Worm (Caenorhabditis elegans): ENCODE results near the gene R148.7.

Gene R148.7

DNA sequence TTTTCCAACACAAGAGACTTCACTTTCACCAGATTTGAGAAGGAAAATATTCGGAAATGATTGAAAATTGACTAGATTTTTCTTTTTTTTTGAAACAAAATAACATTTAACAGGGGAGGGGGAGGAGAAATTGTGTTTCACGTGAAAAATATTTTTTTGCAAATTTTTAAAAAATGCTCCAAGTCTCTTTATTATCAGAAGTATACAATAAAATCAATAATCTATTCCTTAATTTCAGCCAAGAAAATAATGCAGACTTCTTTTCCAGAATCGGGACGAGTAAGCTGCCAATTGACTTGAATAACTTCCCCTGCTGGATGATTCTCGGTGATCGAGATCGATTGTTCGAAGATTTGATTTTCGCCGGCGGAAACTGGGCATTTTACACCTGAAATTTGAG lies at the start of gene R148.7:
TSS of gene R148.7 (minus strand) at position 101 of the 400 bp plus-strand sequence.
- no peak for TF ChIP-seq fos-1 (tag; optimal IDR thresholded peaks at IDR 0.05)
- no peak for TF ChIP-seq pqm-1 (tag; optimal IDR thresholded peaks at IDR 0.05)
- TF ChIP-seq egl-27 (tag; optimal IDR thresholded peaks at IDR 0.05), result no peak
- no peak for TF ChIP-seq nhr-23 (tag; optimal IDR thresholded peaks at IDR 0.05)
- TF ChIP-seq tbx-2 (tag; optimal IDR thresholded peaks at IDR 0.05), result no peak
- no peak for TF ChIP-seq ama-1 (optimal IDR thresholded peaks at IDR 0.05)
- TF ChIP-seq elt-2 (tag; optimal IDR thresholded peaks at IDR 0.05), result no peak
- no peak for TF ChIP-seq egl-5 (tag; optimal IDR thresholded peaks at IDR 0.05)
- no peak for TF ChIP-seq ztf-11 (tag; optimal IDR thresholded peaks at IDR 0.05)
- TF ChIP-seq unc-62 (GFP tag; optimal IDR thresholded peaks at IDR 0.05), result no peak
- no peak for TF ChIP-seq hmg-11 (tag; optimal IDR thresholded peaks at IDR 0.05)
- TF ChIP-seq nhr-76 (tag; optimal IDR thresholded peaks at IDR 0.05), result no peak
- no peak for TF ChIP-seq lin-39 (tag; optimal IDR thresholded peaks at IDR 0.05)
- no peak for TF ChIP-seq ZK546.5 (tag; optimal IDR thresholded peaks at IDR 0.05)

DNA sequence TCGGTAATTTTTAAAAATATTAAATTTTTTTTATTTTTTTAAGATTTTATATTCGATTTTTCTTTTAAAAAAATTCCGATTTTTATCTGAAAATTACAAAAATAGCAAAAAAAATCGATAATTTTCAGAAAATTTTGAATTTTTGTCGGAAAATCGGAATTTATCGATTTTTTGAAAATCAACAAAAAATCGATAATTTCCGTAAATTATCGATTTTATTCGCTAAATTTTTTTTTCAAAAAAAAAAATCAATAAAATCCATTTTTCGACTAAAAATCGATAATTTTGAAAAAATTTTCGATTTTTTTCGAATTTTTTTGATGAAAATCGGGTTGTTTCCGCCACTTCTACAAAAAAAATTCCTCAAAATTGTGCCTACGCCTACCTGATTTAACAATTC lies 44.2 kb upstream of the R148.7 start:
- TF ChIP-seq nhr-28 (tag; optimal IDR thresholded peaks at IDR 0.05) (no peak), mml-1 (tag; optimal IDR thresholded peaks at IDR 0.05) (no peak), ceh-28 (tag; optimal IDR thresholded peaks at IDR 0.05) (peak; percentile 95)

DNA sequence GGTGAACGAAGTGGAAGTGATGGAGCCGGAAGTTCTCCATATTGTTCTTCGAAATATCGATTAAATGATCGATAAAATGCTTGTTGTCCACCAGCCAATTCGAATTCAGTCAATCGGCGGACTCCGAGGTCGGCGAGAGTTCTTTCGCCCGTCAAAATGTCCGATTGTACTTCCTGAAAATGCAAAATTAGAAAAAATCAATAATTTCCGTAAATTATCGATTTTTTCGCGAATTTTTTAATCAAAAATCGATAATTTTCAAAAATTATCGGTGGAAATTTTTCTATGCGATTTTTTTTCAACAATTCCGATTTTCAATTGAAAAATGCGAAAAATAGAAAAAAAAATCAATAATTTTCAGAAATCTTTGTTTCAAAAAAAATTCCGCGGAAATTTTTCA lies 43.7 kb upstream of the R148.7 start:
- TF ChIP-seq nhr-237 (tag; optimal IDR thresholded peaks at IDR 0.05) (no peak), egl-27 (tag; optimal IDR thresholded peaks at IDR 0.05) (no peak), nfya-1 (tag; optimal IDR thresholded peaks at IDR 0.05; ENCODE audit: insufficient read depth) (no peak), hmg-11 (tag; optimal IDR thresholded peaks at IDR 0.05) (no peak), mml-1 (tag; optimal IDR thresholded peaks at IDR 0.05) (no peak), ztf-11 (tag; optimal IDR thresholded peaks at IDR 0.05) (no peak)

DNA sequence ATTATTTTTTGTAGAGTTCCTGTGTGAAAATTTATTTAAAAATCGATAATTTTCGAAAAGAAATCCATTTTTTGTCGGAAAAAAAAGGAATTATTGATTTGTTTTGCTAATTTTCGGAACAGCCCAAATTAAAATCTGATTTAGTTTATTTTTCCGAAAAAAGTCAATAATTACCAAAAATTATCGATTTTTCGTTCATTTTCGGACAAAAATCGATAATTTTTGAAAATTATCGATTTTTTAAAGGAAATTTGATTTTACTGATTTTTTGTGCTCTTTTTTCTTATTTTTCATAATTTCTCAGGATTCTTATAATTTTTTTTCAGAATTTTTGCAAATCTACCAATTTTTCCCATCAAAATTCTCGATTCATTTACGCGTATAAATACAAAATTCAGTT lies 43.2 kb upstream of the R148.7 start:
- peak; percentile 87 for TF ChIP-seq ceh-28 (tag; optimal IDR thresholded peaks at IDR 0.05)
- no peak for TF ChIP-seq nhr-25 (tag; optimal IDR thresholded peaks at IDR 0.05)

DNA sequence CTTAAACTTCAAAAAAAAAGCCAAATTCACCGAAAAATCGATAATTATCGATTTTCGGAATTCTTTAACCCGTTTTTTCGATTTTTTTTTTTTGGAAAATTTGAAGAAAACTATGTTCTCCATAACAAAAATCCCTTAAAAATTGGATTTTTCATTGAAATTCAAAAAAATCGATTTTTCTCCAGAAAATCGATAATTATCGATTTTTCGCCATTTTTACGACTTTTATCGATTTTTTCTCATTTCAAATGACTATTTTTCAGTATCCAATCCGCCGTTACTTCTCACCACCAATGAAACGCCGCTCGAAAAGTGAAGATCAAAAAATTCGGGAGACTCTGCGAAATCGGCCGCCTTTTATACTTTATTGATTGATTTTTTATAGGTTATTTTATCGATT lies 42.7 kb upstream of the R148.7 start:
- TF ChIP-seq ceh-16 (tag; optimal IDR thresholded peaks at IDR 0.05) (no peak), ceh-28 (tag; optimal IDR thresholded peaks at IDR 0.05) (peak; percentile 91), pha-4 (tag; optimal IDR thresholded peaks at IDR 0.05) (no peak)

DNA sequence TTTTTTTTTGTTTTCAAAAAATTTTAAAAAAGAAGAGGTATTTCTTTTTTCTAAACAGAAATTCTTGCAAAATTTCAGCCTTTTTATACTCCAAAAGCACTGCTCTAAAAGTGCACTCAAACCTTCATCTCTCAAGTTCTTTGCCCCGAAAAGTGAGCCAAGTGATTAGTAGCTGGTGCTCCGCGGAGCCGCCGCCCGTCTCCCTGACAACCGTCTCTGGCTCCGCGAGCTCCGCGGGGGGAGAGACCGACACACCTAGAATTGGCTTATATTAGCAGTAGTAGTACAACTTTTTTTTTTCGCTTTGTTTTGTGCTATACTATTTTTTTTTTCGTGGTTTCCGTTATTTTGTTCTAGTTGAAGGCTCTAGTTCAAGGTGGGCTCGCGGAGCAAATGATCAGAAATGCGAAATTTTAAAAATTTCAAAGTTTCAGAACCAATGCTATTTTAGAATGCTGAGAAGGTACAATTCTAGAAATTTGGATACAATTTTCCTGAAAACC lies 34.5 kb upstream of the R148.7 start, which contains the start of gene Y53G8AL.1:
TSS of gene Y53G8AL.1 (plus strand) at position 453 of the 503 bp plus-strand sequence.
- no peak for TF ChIP-seq elt-3 (tag; optimal IDR thresholded peaks at IDR 0.05)

DNA sequence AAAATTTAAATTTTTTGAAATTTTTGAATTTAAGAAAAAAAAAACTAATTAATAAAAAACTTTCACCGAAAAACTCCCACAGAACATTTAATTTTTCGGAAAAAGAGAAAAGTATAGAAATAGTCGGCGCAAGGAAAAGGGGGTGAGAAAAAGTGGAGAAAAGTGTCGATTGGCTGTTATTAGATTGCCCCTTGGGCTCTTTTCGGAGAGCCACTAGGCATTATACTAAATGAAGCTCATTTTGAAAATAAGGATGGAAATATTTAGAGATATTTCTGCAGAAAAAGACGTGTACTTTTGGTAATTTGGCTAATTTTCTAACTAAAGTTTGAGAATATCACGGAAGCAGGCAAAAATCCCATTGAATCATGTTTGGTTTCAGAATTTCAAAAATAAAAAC lies 25.9 kb upstream of the R148.7 start:
- no peak for TF ChIP-seq nhr-23 (tag; optimal IDR thresholded peaks at IDR 0.05)
- TF ChIP-seq nhr-25 (tag; optimal IDR thresholded peaks at IDR 0.05), result no peak
- TF ChIP-seq nfya-1 (tag; optimal IDR thresholded peaks at IDR 0.05; ENCODE audit: insufficient read depth), result peak; percentile 13

DNA sequence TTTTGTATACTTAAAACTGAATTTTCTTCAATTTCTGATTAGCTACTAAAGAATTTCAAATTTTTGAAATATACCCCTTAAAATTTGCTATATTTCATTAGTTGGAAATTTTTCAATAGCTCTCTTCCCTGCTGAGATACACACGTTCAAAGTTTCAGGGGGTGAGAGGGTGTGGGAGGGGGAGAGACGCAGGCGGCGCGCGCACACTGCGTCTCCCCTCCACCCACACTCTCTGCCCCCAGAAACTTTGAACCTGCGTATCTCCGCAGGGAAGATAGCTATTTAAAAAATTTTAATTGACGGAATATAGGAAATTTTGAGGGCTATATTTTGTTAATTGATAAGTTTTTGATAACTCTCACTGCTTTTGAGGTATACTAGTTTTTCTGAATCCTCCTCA lies 24.5 kb upstream of the R148.7 start:
- TF ChIP-seq ama-1 (optimal IDR thresholded peaks at IDR 0.05) (no peak), lin-39 (tag; optimal IDR thresholded peaks at IDR 0.05) (no peak)

DNA sequence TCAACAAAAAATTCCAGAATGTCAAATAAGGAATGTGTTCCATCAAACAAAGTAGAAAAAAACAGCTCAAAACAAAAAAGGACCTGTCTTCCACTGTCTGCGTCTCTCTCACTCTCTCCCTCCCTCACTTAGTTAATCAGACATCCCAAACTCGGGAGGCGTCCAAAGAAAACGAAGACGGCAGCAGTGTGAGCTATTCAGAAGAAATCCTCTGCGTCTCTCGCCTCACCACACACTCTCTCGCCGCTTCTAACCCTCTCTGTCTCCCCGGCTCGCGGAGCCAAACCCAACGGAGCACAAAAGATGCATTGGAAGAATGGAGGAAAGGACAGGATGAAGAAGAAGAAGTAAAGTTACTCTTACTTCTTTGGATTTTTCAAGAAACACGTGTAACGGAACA lies 22.1 kb upstream of the R148.7 start:
- TF ChIP-seq jun-1 (tag; optimal IDR thresholded peaks at IDR 0.05) (no peak), lin-15B (tag; optimal IDR thresholded peaks at IDR 0.05) (no peak), elt-3 (tag; optimal IDR thresholded peaks at IDR 0.05) (no peak), lsy-12 (tag; optimal IDR thresholded peaks at IDR 0.05) (no peak), ztf-11 (tag; optimal IDR thresholded peaks at IDR 0.05) (no peak), lin-39 (tag; optimal IDR thresholded peaks at IDR 0.05) (peak; percentile 10), ztf-4 (tag; optimal IDR thresholded peaks at IDR 0.05) (no peak), fkh-10 (GFP tag; optimal IDR thresholded peaks at IDR 0.05) (peak; percentile 39), snpc-4 (tag; optimal IDR thresholded peaks at IDR 0.05) (no peak), hmg-11 (tag; optimal IDR thresholded peaks at IDR 0.05) (peak; percentile 78), ama-1 (optimal IDR thresholded peaks at IDR 0.05) (no peak), nhr-11 (tag; optimal IDR thresholded peaks at IDR 0.05) (no peak), ceh-28 (tag; optimal IDR thresholded peaks at IDR 0.05) (no peak), nfya-1 (tag; optimal IDR thresholded peaks at IDR 0.05; ENCODE audit: insufficient read depth) (peak; percentile 71), egl-5 (tag; optimal IDR thresholded peaks at IDR 0.05) (no peak), eor-1 (tag; optimal IDR thresholded peaks at IDR 0.05) (no peak)

All from whole organism, L3 larva.